Worm (Caenorhabditis elegans): Measurements from ENCODE around the gene Y51A2D.1.
A peak's percentile ranks its signal among the peaks of the same experiment; 100 is the strongest.

Gene Y51A2D.1

ce11 chrV:18508564-18508963, at the start of gene Y51A2D.1:
Gene Y51A2D.1 (plus strand): TSS chrV:18508864.
- no peak for TF ChIP-seq unc-39 (tag; optimal IDR thresholded peaks at IDR 0.05)
- TF ChIP-seq snpc-4 (tag; optimal IDR thresholded peaks at IDR 0.05): no peak
- no peak for TF ChIP-seq tbx-8 (GFP tag; optimal IDR thresholded peaks at IDR 0.05)
- no peak for TF ChIP-seq pha-4 (tag; optimal IDR thresholded peaks at IDR 0.05)
- no peak for TF ChIP-seq blmp-1 (tag; optimal IDR thresholded peaks at IDR 0.05)
- TF ChIP-seq mls-2 (tag; optimal IDR thresholded peaks at IDR 0.05): no peak
- no peak for TF ChIP-seq cnd-1 (tag; optimal IDR thresholded peaks at IDR 0.05)
- TF ChIP-seq ceh-39 (tag; optimal IDR thresholded peaks at IDR 0.05): no peak
- no peak for TF ChIP-seq lin-13 (tag; optimal IDR thresholded peaks at IDR 0.05)
- no peak for TF ChIP-seq hlh-1 (tag; optimal IDR thresholded peaks at IDR 0.05)
- TF ChIP-seq M03D4.4 (tag; optimal IDR thresholded peaks at IDR 0.05): no peak
- no peak for TF ChIP-seq ceh-43 (GFP tag; optimal IDR thresholded peaks at IDR 0.05)
- no peak for TF ChIP-seq lin-32 (GFP tag; optimal IDR thresholded peaks at IDR 0.05)
- TF ChIP-seq unc-120 (tag; optimal IDR thresholded peaks at IDR 0.05; ENCODE audit: poor library complexity, severe bottlenecking): no peak
- TF ChIP-seq bed-3 (GFP tag; optimal IDR thresholded peaks at IDR 0.05): no peak
- TF ChIP-seq sptf-1 (tag; optimal IDR thresholded peaks at IDR 0.05): no peak

- TF ChIP-seq sem-2 (GFP tag; optimal IDR thresholded peaks at IDR 0.05): no peak
- TF ChIP-seq nhr-2 (tag; optimal IDR thresholded peaks at IDR 0.05): no peak
- peak; percentile 21 for TF ChIP-seq elt-1 (tag; optimal IDR thresholded peaks at IDR 0.05; ENCODE audit: borderline replicate concordance, insufficient read depth)
Observed at ce11 chrV:18461200-18461728, 47.4 kb upstream of the Y51A2D.1 start, which contains the start of gene ZK228.3. Gene ZK228.3 (minus strand): TSS chrV:18461250.

- TF ChIP-seq blmp-1 (tag; optimal IDR thresholded peaks at IDR 0.05) (no peak), ham-2 (GFP tag; optimal IDR thresholded peaks at IDR 0.05) (no peak), nhr-28 (tag; optimal IDR thresholded peaks at IDR 0.05) (no peak), sptf-1 (tag; optimal IDR thresholded peaks at IDR 0.05) (no peak), ceh-43 (GFP tag; optimal IDR thresholded peaks at IDR 0.05) (no peak)
Observed at ce11 chrV:18462365-18462837, 46.3 kb upstream of the Y51A2D.1 start, which contains the start of gene ZK228.4. Gene ZK228.4 (plus strand): TSS chrV:18462787.

- TF ChIP-seq ceh-39 (tag; optimal IDR thresholded peaks at IDR 0.05): no peak
- no peak for TF ChIP-seq lin-32 (GFP tag; optimal IDR thresholded peaks at IDR 0.05)
- TF ChIP-seq ceh-43 (GFP tag; optimal IDR thresholded peaks at IDR 0.05): no peak
- TF ChIP-seq nhr-28 (tag; optimal IDR thresholded peaks at IDR 0.05): no peak
- TF ChIP-seq nhr-237 (tag; optimal IDR thresholded peaks at IDR 0.05): no peak
- TF ChIP-seq mab-5 (tag; optimal IDR thresholded peaks at IDR 0.05): no peak
- no peak for TF ChIP-seq M03D4.4 (tag; optimal IDR thresholded peaks at IDR 0.05)
- no peak for TF ChIP-seq lsy-2 (tag; optimal IDR thresholded peaks at IDR 0.05)
Observed at ce11 chrV:18468097-18468496, 40.6 kb upstream of the Y51A2D.1 start, which contains the start of gene ZK228.13. Gene ZK228.13 (minus strand): TSS chrV:18468197.

ce11 chrV:18473415-18473814, 35.2 kb upstream of the Y51A2D.1 start, which contains the start of gene srh-182:
Gene srh-182 (minus strand): TSS chrV:18473515.
- TF ChIP-seq unc-39 (tag; optimal IDR thresholded peaks at IDR 0.05): no peak
- no peak for TF ChIP-seq ces-1 (GFP tag; optimal IDR thresholded peaks at IDR 0.05)
- TF ChIP-seq snpc-4 (tag; optimal IDR thresholded peaks at IDR 0.05): no peak

- TF ChIP-seq flh-1 (GFP tag; optimal IDR thresholded peaks at IDR 0.05) (no peak), bed-3 (GFP tag; optimal IDR thresholded peaks at IDR 0.05) (no peak), lin-13 (tag; optimal IDR thresholded peaks at IDR 0.05) (no peak), unc-120 (tag; optimal IDR thresholded peaks at IDR 0.05; ENCODE audit: poor library complexity, severe bottlenecking) (no peak), ceh-43 (GFP tag; optimal IDR thresholded peaks at IDR 0.05) (no peak), elt-1 (tag; optimal IDR thresholded peaks at IDR 0.05; ENCODE audit: borderline replicate concordance, insufficient read depth) (no peak)
Observed at ce11 chrV:18474223-18474622, 34.4 kb upstream of the Y51A2D.1 start, which contains the start of gene srh-181. Gene srh-181 (plus strand): TSS chrV:18474523.

- TF ChIP-seq zip-8 (tag; optimal IDR thresholded peaks at IDR 0.05) (no peak), M03D4.4 (tag; optimal IDR thresholded peaks at IDR 0.05) (no peak), hlh-1 (tag; optimal IDR thresholded peaks at IDR 0.05) (no peak), unc-120 (tag; optimal IDR thresholded peaks at IDR 0.05; ENCODE audit: poor library complexity, severe bottlenecking) (no peak), nhr-28 (tag; optimal IDR thresholded peaks at IDR 0.05) (no peak)
Observed at ce11 chrV:18476090-18476489, 32.6 kb upstream of the Y51A2D.1 start, which contains the start of gene srh-179. Gene srh-179 (plus strand): TSS chrV:18476390.

All from whole organism, mixed stage, embryonic.